Worm (Caenorhabditis elegans) whole organism, midembryonic: ENCODE results near the gene F44B9.8.

Experiments used
- T22C8.4 ChIP-seq: fragments of 200-800 bp; sonication (Bioruptor generic); IDR thresholded peaks from 2 replicates; pipeline ENCODE4 v1.3.6; 2022; ENCODE audit warnings: missing genetic modification characterization, missing compliant biosample characterization
- cog-1 ChIP-seq: sonication (generic microtip); optimal IDR thresholded peaks from 2 replicates; lab custom pipeline; 2016; ENCODE audit warnings: missing genetic modification characterization, missing compliant biosample characterization
- flt-1 ChIP-seq: fragments of 200-800 bp; sonication (Bioruptor generic); IDR thresholded peaks from 2 replicates; pipeline ENCODE4 v1.3.6; 2022; ENCODE audit warnings: missing genetic modification characterization, missing compliant biosample characterization
- klf-2 ChIP-seq: fragments of 200-800 bp; sonication (Bioruptor generic); conservative IDR thresholded peaks from 2 replicates; pipeline ENCODE4 v1.3.6; 2022; ENCODE audit warnings: missing genetic modification reagents, missing genetic modification characterization, missing compliant biosample characterization
- med-1 ChIP-seq: sonication (generic microtip); optimal IDR thresholded peaks from 2 replicates; lab custom pipeline; 2017; ENCODE audit warnings: missing genetic modification characterization, mild to moderate bottlenecking, missing compliant biosample characterization, antibody characterized with exemption, missing genetic modification reagents; ENCODE audit not compliant: insufficient read depth
- ref-1 ChIP-seq: fragments of 200-800 bp; sonication (Bioruptor generic); conservative IDR thresholded peaks from 2 replicates; pipeline ENCODE4 v1.3.6; 2022; ENCODE audit warnings: missing genetic modification reagents, missing genetic modification characterization, missing compliant biosample characterization
- tab-1 ChIP-seq: fragments of 200-800 bp; sonication (Bioruptor generic); IDR thresholded peaks from 2 replicates; pipeline ENCODE4 v1.3.6; 2022; ENCODE audit warnings: missing genetic modification characterization, missing compliant biosample characterization
- ztf-23 ChIP-seq: fragments of 200-800 bp; sonication (Bioruptor generic); IDR thresholded peaks from 2 replicates; pipeline ENCODE4 v1.3.6; 2022; ENCODE audit warnings: missing genetic modification reagents, missing genetic modification characterization, missing compliant biosample characterization
- ztf-29 ChIP-seq: fragments of 200-800 bp; sonication (Bioruptor generic); IDR thresholded peaks from 2 replicates; pipeline ENCODE4 v1.3.6; 2022; ENCODE audit warnings: missing genetic modification reagents, missing genetic modification characterization, missing compliant biosample characterization

F44B9.8 gene

DNA sequence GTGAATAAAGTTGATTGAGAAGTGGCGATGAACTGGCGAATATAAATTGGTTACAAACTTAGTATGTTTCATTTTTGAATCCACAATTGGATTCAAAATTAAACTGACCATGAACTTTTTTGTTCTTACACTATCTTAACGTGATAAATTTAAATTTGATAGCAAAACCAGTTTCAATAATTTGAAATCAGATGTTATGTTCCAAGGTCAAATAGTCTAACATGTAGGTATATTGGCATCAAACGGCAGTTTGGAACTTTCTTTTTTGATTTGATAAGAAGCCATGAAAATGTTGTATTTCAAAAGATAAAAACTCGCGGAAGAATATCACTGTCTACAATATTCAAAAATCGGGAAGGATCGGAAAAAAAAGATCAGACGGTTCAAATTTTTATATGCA lies 6.6 kb upstream of the F44B9.8 start:
- no peak for TF ChIP-seq klf-2
- TF ChIP-seq flt-1 (GFP tag; lab: Robert Waterston, UW) = no peak

DNA sequence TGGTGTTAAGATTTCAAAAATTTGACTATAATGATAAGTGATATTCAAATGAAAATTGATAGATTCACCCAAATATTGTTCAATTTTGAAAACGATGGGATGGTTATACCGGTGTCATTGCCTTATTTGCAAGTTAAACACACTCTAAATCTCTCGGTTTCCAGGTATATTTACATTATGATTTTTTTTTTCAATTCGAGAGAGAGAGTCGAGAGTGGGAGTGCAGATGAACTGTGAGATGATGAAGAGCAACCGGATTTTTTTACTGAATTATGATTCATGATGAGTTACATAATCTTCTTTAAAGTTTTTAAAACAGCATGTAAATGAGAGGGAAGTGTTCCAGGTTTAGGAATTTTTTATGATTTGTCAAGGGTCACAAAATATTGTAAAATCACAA lies 4.1 kb upstream of the F44B9.8 start, which contains the start of gene F44B9.10:
Gene F44B9.10, minus strand, starts transcription at position 101 of the 400 bp plus-strand sequence.
- TF ChIP-seq ztf-23 (GFP tag; lab: Robert Waterston, UW) (no peak), ref-1 (no peak), flt-1 (GFP tag; lab: Robert Waterston, UW) (no peak), cog-1 (tag; lab: Kevin White, UChicago) (no peak), T22C8.4 (GFP tag; lab: Robert Waterston, UW) (no peak), med-1 (GFP tag; lab: Kevin White, UChicago) (no peak)

DNA sequence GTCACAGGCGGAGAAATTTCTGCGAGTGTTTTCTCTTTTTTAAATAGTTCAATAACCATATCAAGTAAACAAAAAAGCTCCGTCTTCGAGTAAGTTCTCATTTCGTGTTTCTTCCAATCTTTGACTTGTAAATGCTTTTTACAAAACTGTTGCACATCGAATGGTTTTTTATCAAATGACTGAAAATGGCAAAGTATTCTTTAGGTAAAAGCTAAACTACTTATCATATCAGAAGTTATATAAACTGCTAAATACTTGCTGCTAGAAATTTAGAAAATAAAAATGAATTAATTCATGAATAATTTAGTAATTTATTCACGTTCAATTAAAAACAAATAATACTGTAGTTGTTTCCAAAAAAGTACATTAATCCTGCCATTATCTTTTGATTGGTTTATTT lies 1.5 kb upstream of the F44B9.8 start, which contains the start of gene F44B9.9:
Gene F44B9.9, minus strand, starts transcription at position 101 of the 400 bp plus-strand sequence.
- no peak for TF ChIP-seq flt-1 (GFP tag; lab: Robert Waterston, UW)
- TF ChIP-seq med-1 (GFP tag; lab: Kevin White, UChicago) = no peak
- no peak for TF ChIP-seq ztf-23 (GFP tag; lab: Robert Waterston, UW)

DNA sequence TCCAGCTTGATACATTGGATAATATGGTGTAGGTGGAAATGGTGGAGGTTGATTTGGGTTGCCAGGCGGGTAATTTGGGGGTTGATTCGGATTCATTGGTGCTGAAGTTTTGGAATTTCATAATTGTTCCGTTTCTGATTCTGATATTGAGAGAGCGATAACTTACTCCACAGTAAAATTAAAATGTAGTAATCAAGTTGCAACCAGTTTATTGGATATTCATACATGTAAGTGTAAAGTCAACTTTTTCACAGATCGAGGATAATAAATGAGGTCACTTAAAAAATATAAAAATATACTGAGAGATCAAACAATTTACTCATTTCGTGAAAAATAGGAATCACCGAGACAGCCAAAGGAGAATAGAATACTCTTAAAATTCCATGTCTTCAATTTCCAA lies 1.5 kb downstream of the F44B9.8 start, which contains the start of gene mdt-30:
Gene mdt-30, minus strand, starts transcription at position 101 of the 400 bp plus-strand sequence.
- TF ChIP-seq T22C8.4 (GFP tag; lab: Robert Waterston, UW) (no peak), ztf-29 (GFP tag; lab: Robert Waterston, UW) (no peak), klf-2 (no peak), cog-1 (tag; lab: Kevin White, UChicago) (no peak), flt-1 (GFP tag; lab: Robert Waterston, UW) (no peak), tab-1 (GFP tag; lab: Robert Waterston, UW) (no peak), ztf-23 (GFP tag; lab: Robert Waterston, UW) (no peak), ref-1 (no peak), med-1 (GFP tag; lab: Kevin White, UChicago) (no peak)

DNA sequence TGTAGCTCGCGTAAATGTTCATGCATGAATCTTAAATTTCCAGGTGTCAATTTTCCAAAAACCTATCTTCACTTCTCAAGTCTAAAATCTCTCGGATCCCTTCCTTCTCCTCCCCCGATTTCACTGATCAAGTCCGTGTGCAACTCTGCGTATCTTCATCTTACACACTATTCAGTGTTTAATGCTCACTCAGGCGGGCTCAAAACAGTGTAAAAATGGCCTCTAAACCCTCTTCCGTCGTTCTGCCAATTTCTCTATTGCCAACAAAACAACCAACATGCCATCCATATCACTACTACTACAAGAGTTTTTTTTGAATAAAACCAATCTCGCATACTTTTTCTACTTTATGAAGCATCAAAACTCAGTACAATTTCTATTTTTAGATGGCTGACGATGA lies 7.4 kb downstream of the F44B9.8 start, which contains the start of gene F44B9.2:
Gene F44B9.2, plus strand, starts transcription at position 387 of the 400 bp plus-strand sequence.
- TF ChIP-seq klf-2 = no peak
- no peak for TF ChIP-seq flt-1 (GFP tag; lab: Robert Waterston, UW)
- TF ChIP-seq med-1 (GFP tag; lab: Kevin White, UChicago) = no peak
- no peak for TF ChIP-seq cog-1 (tag; lab: Kevin White, UChicago)
- TF ChIP-seq ref-1 = no peak
- no peak for TF ChIP-seq tab-1 (GFP tag; lab: Robert Waterston, UW)
- no peak for TF ChIP-seq ztf-23 (GFP tag; lab: Robert Waterston, UW)
- no peak for TF ChIP-seq T22C8.4 (GFP tag; lab: Robert Waterston, UW)
- no peak for TF ChIP-seq ztf-29 (GFP tag; lab: Robert Waterston, UW)

DNA sequence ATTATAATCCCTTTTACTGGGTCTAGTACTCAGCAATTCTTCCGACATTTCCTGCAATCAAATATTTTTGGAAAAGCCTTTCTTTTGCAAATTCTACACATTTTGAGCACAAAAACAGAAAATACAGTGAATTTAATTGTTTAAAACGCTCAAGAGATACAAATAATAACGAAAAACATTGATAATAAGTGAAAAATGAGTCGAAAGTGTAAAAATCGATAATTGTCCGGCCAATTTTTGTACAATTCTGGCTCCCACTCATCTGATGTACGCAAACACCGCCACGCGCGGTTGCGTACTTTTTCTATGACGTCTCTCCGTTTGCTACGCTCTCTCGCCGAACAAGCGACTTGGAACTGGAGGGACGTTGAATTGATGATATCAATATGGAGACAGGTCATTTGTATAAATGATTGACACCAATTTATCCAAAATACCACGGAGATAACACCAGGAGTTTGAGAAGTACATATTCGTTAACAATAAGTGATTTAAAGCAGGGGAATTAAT lies 8.6 kb downstream of the F44B9.8 start, which contains the start of gene lin-36:
Gene lin-36, minus strand, starts transcription at position 51 of the 510 bp plus-strand sequence.
- TF ChIP-seq med-1 (GFP tag; lab: Kevin White, UChicago) (no peak), tab-1 (GFP tag; lab: Robert Waterston, UW) (no peak), flt-1 (GFP tag; lab: Robert Waterston, UW) (peak; percentile 48; the same call in 1 of the 2 replicates), T22C8.4 (GFP tag; lab: Robert Waterston, UW) (peak; percentile 90), klf-2 (no peak), cog-1 (tag; lab: Kevin White, UChicago) (peak; percentile 84), ref-1 (no peak), ztf-23 (GFP tag; lab: Robert Waterston, UW) (peak; percentile 53; the same call in 1 of the 2 replicates), ztf-29 (GFP tag; lab: Robert Waterston, UW) (no peak)

DNA sequence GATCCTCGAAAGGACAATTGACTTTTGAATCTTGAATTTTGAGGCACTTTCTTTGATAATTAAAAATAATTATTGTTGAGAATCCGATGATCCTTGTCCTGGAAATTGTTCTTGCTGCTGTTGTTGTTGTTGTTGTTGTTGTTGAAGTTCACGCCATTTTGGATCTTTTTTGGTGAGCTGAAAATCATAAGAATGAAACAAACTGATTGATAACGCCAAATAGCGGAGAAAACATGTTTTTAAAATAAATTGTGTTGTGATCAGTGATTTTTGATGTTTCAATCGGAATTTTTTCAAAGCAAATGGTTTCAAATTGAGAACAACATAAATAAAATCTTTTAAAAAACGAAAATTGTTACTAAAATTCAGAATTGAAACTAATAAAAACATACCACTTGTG lies 12.4 kb downstream of the F44B9.8 start:
- TF ChIP-seq flt-1 (GFP tag; lab: Robert Waterston, UW) (no peak), cog-1 (tag; lab: Kevin White, UChicago) (no peak), T22C8.4 (GFP tag; lab: Robert Waterston, UW) (no peak), ztf-23 (GFP tag; lab: Robert Waterston, UW) (no peak), tab-1 (GFP tag; lab: Robert Waterston, UW) (no peak), klf-2 (no peak), med-1 (GFP tag; lab: Kevin White, UChicago) (no peak), ztf-29 (GFP tag; lab: Robert Waterston, UW) (no peak), ref-1 (no peak)

DNA sequence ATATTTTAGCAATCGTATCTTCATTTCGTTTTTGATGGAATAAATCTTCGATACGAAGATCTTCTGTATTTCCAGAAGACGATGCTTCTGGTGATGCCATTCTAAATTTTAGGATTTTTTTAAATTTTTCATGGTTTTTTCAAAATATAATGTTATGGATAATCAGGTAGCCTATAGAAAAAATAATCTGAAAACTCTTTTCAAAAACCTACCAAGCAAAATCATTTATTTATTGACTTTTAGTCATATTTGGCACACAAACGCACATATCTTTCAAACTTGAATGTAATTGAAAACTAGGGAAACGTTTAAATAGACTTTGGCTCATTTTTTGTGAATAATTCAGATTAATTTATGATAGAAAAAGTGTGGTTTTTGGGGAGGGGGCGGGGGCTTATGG lies 13.0 kb downstream of the F44B9.8 start, which contains the start of gene F44B9.5:
Gene F44B9.5, minus strand, starts transcription at position 101 of the 400 bp plus-strand sequence.
- TF ChIP-seq ref-1 = no peak
- no peak for TF ChIP-seq med-1 (GFP tag; lab: Kevin White, UChicago)
- no peak for TF ChIP-seq T22C8.4 (GFP tag; lab: Robert Waterston, UW)
- no peak for TF ChIP-seq ztf-23 (GFP tag; lab: Robert Waterston, UW)
- TF ChIP-seq tab-1 (GFP tag; lab: Robert Waterston, UW) = no peak
- TF ChIP-seq ztf-29 (GFP tag; lab: Robert Waterston, UW) = no peak
- no peak for TF ChIP-seq cog-1 (tag; lab: Kevin White, UChicago)
- TF ChIP-seq klf-2 = no peak
- no peak for TF ChIP-seq flt-1 (GFP tag; lab: Robert Waterston, UW)

DNA sequence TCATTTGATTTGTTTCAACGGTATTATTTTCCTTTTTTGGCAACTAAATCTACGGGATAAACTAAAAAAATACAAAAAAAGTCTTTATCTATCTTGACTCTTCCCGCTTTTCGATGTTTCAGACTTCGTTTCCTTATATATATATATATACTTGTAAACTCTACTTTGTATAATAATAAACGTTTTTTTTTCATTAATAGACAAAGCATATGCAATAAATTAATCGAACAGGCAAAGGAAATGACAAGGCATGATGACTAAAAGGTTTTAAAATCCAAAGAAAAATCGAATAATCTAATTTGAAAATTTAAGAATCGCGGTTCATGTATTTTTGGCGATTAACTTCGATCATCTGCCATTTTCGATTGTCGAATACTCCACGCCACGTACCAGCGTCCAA lies 15.9 kb downstream of the F44B9.8 start:
- TF ChIP-seq cog-1 (tag; lab: Kevin White, UChicago) (no peak), klf-2 (no peak), tab-1 (GFP tag; lab: Robert Waterston, UW) (no peak), flt-1 (GFP tag; lab: Robert Waterston, UW) (no peak), med-1 (GFP tag; lab: Kevin White, UChicago) (no peak), ztf-23 (GFP tag; lab: Robert Waterston, UW) (no peak)
